Fruit fly (Drosophila melanogaster): ENCODE measurements around the gene CG9705.

Gene CG9705

DNA sequence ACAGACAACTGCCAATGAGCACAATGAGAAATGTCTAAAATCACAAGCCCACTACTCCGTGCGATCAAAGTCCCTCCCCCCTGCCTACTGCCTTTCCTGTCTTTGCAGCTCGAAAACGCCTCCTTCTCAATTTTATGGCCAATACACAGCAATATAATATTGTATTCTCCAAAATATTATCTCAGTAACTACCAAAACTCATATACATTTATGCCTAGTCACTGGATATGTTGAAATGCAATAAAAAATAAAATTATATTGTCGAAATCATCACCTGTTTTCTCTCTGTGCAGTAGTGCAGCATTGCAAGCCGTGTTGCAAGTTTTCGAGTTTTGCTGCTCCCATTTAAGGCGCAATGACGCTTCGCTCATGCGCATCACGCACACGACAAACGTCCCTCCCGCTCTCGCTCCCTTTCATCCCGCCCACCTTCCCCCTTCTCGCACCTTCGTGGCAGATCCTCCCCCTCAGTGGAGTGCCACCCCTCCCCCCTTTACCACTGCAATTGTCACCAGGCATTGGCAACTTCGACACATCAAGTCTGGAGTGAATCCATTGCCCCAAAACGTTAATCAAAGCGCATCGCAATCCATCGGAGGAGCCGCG lies 21.3 kb upstream of the CG9705 start:
- TF ChIP-seq CG8089 (GFP tag; optimal IDR thresholded peaks at IDR 0.05) (no peak), zf30C (GFP tag; optimal IDR thresholded peaks at IDR 0.05) (no peak), CG15011 (GFP tag; optimal IDR thresholded peaks at IDR 0.05) (no peak), sr (GFP tag; IDR thresholded peaks at IDR 0.05) (no peak), CG31441 (GFP tag; IDR thresholded peaks at IDR 0.05) (no peak), zfh1 (GFP tag; IDR thresholded peaks at IDR 0.05) (0 out of 3 replicates have a peak, but pooled peaks have one; percentile 6), Doc2 (GFP tag; IDR thresholded peaks at IDR 0.05) (no peak), CG8478 (optimal IDR thresholded peaks at IDR 0.05) (no peak), knrl (GFP tag; IDR thresholded peaks at IDR 0.05; ENCODE audit: partially characterized antibody) (0 out of 3 replicates have a peak, but pooled peaks have one; percentile 8), CG12769 (tag; optimal IDR thresholded peaks at IDR 0.05) (no peak), slou (GFP tag; optimal IDR thresholded peaks at IDR 0.05) (no peak), CG32767 (GFP tag; IDR thresholded peaks at IDR 0.05) (no peak), seq (GFP tag; IDR thresholded peaks at IDR 0.05) (no peak), Hr39 (optimal IDR thresholded peaks at IDR 0.05) (no peak), CG12744 (GFP tag; optimal IDR thresholded peaks at IDR 0.05) (no peak), chinmo (GFP tag; IDR thresholded peaks at IDR 0.05; ENCODE audit: partially characterized antibody) (0 out of 4 replicates have a peak, but pooled peaks have one; percentile 16), CkIIα-i1 (GFP tag; IDR thresholded peaks at IDR 0.05) (no peak), dimm (GFP tag; IDR thresholded peaks at IDR 0.05) (no peak), sd (tag; optimal IDR thresholded peaks at IDR 0.05) (no peak), ewg (GFP tag; optimal IDR thresholded peaks at IDR 0.05) (peak; percentile 11), ATbp (GFP tag; optimal IDR thresholded peaks at IDR 0.05) (no peak), CG12071 (GFP tag; optimal IDR thresholded peaks at IDR 0.05) (no peak), H2.0 (GFP tag; IDR thresholded peaks at IDR 0.05) (no peak), Xrp1 (GFP tag; IDR thresholded peaks at IDR 0.05) (0 out of 2 replicates have a peak, but pooled peaks have one; percentile 30), pb (GFP tag; optimal IDR thresholded peaks at IDR 0.05) (no peak), fru (optimal IDR thresholded peaks at IDR 0.05) (no peak), Ssrp (tag; optimal IDR thresholded peaks at IDR 0.05) (no peak), jumu (GFP tag; optimal IDR thresholded peaks at IDR 0.05) (no peak), CG18476 (GFP tag; optimal IDR thresholded peaks at IDR 0.05) (no peak), CG17186 (GFP tag; optimal IDR thresholded peaks at IDR 0.05) (no peak), odd (GFP tag; optimal IDR thresholded peaks at IDR 0.05) (no peak), CG10959 (GFP tag; IDR thresholded peaks at IDR 0.05) (peak; percentile 40; the same call in 1 of the 2 replicates), CG5180 (GFP tag; optimal IDR thresholded peaks at IDR 0.05) (no peak), pzg (GFP tag; optimal IDR thresholded peaks at IDR 0.05) (no peak), stwl (tag; optimal IDR thresholded peaks at IDR 0.05) (no peak), Ptx1 (GFP tag; IDR thresholded peaks at IDR 0.05) (no peak), Kr (GFP tag; optimal IDR thresholded peaks at IDR 0.05) (no peak), Bteb2 (GFP tag; optimal IDR thresholded peaks at IDR 0.05) (no peak), luna (GFP tag; optimal IDR thresholded peaks at IDR 0.05) (no peak), CG3847 (GFP tag; IDR thresholded peaks at IDR 0.05) (no peak), zen2 (GFP tag; IDR thresholded peaks at IDR 0.05; ENCODE audit: partially characterized antibody) (no peak), tgo (GFP tag; IDR thresholded peaks at IDR 0.05) (no peak), corto (GFP tag; optimal IDR thresholded peaks at IDR 0.05) (peak; percentile 31), CG4328 (GFP tag; optimal IDR thresholded peaks at IDR 0.05) (no peak), otp (GFP tag; IDR thresholded peaks at IDR 0.05) (no peak), CG8765 (GFP tag; IDR thresholded peaks at IDR 0.05) (peak; percentile 40; the same call in 1 of the 2 replicates), Usf (GFP tag; optimal IDR thresholded peaks at IDR 0.05) (no peak), Ets65A (GFP tag) (peak; percentile 38), phol (tag; optimal IDR thresholded peaks at IDR 0.05) (no peak), fd64A (GFP tag; optimal IDR thresholded peaks at IDR 0.05) (no peak), CG13296 (GFP tag; optimal IDR thresholded peaks at IDR 0.05) (no peak), CG2678 (tag; optimal IDR thresholded peaks at IDR 0.05) (no peak)

All from whole organism, embryonic.